Worm (Caenorhabditis elegans) whole organism, early embryonic: ENCODE data around the gene Y6G8.6.

Source experiments
- F13C5.2 ChIP-seq: sonication (generic microtip); optimal IDR thresholded peaks from 2 replicates; lab custom pipeline; 2017; ENCODE audit warnings: mild to moderate bottlenecking, missing genetic modification characterization, inconsistent platforms, missing compliant biosample characterization
- aly-1 ChIP-seq: sonication (generic microtip); optimal IDR thresholded peaks from 2 replicates; lab custom pipeline; 2016; ENCODE audit warnings: missing genetic modification characterization, missing compliant biosample characterization
- ama-1 ChIP-seq: fragments of 150-350 bp; optimal IDR thresholded peaks from 2 replicates; lab custom pipeline; 2014
- ceh-13 ChIP-seq: fragments of 200-800 bp; sonication (Bioruptor generic); optimal IDR thresholded peaks from 2 replicates; lab custom pipeline; 2018; ENCODE audit warnings: mild to moderate bottlenecking, missing genetic modification characterization, missing compliant biosample characterization
- ets-7 ChIP-seq: sonication (generic microtip); optimal IDR thresholded peaks from 2 replicates; lab custom pipeline; 2016; ENCODE audit warnings: missing genotype, missing genetic modification characterization, missing compliant biosample characterization
- flt-1 ChIP-seq: fragments of 200-800 bp; sonication (Bioruptor generic); IDR thresholded peaks from 2 replicates; pipeline ENCODE4 v1.3.6; 2022; ENCODE audit warnings: missing genetic modification characterization, missing compliant biosample characterization
- pes-1 ChIP-seq: fragments of 200-800 bp; sonication (Bioruptor generic); IDR thresholded peaks from 2 replicates; pipeline ENCODE4 v1.3.6; 2022; ENCODE audit warnings: missing genetic modification reagents, missing genetic modification characterization, missing compliant biosample characterization
- scrt-1 ChIP-seq: fragments of 200-800 bp; sonication (Bioruptor generic); IDR thresholded peaks from 2 replicates; pipeline ENCODE4 v1.3.6; 2022; ENCODE audit warnings: missing genetic modification characterization, missing compliant biosample characterization
- sea-1 ChIP-seq: fragments of 200-800 bp; sonication (Bioruptor generic); conservative IDR thresholded peaks from 2 replicates; pipeline ENCODE4 v1.3.6; 2022; ENCODE audit warnings: missing genetic modification characterization, missing compliant biosample characterization
- tbx-11 ChIP-seq: fragments of 200-800 bp; sonication (Bioruptor generic); IDR thresholded peaks from 2 replicates; pipeline ENCODE4 v1.3.6; 2022; ENCODE audit warnings: missing genetic modification characterization, missing compliant biosample characterization
- tra-4 ChIP-seq: sonication (generic microtip); optimal IDR thresholded peaks from 2 replicates; lab custom pipeline; 2017; ENCODE audit warnings: missing genetic modification characterization, missing compliant biosample characterization

DNA sequence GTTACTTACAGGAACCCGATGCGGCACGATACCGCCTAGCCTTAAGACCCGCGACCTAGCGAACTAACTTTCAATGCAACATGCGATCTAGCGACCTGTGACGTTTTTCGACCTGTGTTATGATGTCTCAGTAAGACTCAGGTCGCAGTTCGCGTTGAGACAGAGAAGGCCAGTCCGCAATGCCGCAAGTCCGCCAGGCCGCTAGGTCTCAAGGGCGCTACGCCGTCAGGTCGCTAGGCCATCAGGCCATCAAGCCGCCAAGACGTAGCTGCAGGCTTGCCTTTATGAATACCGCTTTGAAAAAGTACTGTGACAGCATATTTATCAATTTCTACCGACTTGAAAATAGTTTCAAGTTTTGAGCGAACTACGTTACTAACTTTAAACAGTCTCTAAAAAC is 21.0 kb downstream of the Y6G8.6 start:
- TF ChIP-seq sea-1: no peak
- TF ChIP-seq ama-1 (lab: Kevin White, UChicago): no peak
- no peak for TF ChIP-seq F13C5.2 (tag; lab: Kevin White, UChicago)
- no peak for TF ChIP-seq tbx-11 (GFP tag; lab: Robert Waterston, UW)
- no peak for TF ChIP-seq aly-1 (tag; lab: Kevin White, UChicago)
- no peak for TF ChIP-seq tra-4
- TF ChIP-seq scrt-1 (GFP tag; lab: Robert Waterston, UW): no peak
- TF ChIP-seq ets-7: no peak
- no peak for TF ChIP-seq flt-1 (GFP tag; lab: Robert Waterston, UW)
- TF ChIP-seq ceh-13: no peak
- TF ChIP-seq pes-1 (GFP tag; lab: Robert Waterston, UW): no peak
